Fruit fly (Drosophila melanogaster): Measurements from ENCODE around the gene CG17906.

DNA sequence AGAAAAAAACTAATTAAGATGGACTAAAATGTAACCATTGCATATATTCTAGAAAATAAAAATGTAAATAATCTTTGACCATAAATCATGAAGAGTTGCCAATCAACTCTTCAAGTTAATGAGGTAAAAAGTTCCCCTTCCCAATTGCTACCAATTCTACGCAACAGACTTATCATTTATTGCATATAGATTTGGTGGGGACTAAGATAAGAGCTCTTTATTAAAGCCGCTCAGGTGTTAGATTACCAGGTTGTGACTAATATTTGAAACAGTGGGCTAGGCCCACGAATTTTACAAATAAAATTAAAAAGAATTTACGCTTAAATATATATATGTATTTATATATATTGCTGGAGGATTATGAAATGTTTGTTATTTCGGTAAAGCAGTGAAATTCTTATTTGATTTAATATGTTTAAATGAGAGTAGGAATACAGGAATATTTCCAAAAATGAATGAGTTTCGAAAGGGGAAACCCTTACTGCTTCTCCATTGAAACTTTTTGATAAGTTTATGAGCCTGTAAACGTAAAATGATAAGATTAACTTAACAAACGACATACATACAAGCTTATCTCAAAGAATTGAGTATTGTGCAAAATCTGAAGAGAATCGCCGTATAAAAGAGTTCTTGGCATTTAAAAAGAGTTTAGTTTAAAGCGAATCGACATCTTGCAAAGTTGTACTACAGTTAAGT, 17.5 kb downstream of the CG17906 start, which contains the start of gene CG13102:
- no peak for TF ChIP-seq CTCF (optimal IDR thresholded peaks at IDR 0.05)
- TF ChIP-seq CG8478 (optimal IDR thresholded peaks at IDR 0.05), result no peak
